Fruit fly (Drosophila melanogaster) whole organism, embryonic: ENCODE results near the gene CG14212.

Experiments
- BEAF-32 ChIP-seq: fragments of 200-800 bp; sonication (Bioruptor generic); optimal IDR thresholded peaks from 3 replicates; lab custom pipeline; 2017; ENCODE audit warnings: missing biosample characterization, missing genetic modification characterization, mild to moderate bottlenecking, moderate library complexity, missing genetic modification reagents
- Bteb2 ChIP-seq: fragments of 200-800 bp; sonication (Bioruptor generic); optimal IDR thresholded peaks from 2 replicates; lab custom pipeline; 2016; ENCODE audit warnings: missing biosample characterization, missing genetic modification characterization
- CG10267 ChIP-seq: fragments of 200-800 bp; sonication (Bioruptor generic); optimal IDR thresholded peaks from 2 replicates; lab custom pipeline; 2018; ENCODE audit warnings: missing biosample characterization, mild to moderate bottlenecking, missing genetic modification characterization, moderate library complexity
- CG12942 ChIP-seq: fragments of 200-800 bp; sonication (Bioruptor generic); optimal IDR thresholded peaks from 3 replicates; lab custom pipeline; 2016; ENCODE audit warnings: missing biosample characterization, missing genetic modification characterization
- CG15073 ChIP-seq: fragments of 200-800 bp; sonication (Bioruptor generic); optimal IDR thresholded peaks from 2 replicates; lab custom pipeline; 2016; ENCODE audit warnings: missing biosample characterization, missing genetic modification characterization
- CG16815 ChIP-seq: fragments of 200-800 bp; sonication (Bioruptor generic); optimal IDR thresholded peaks from 3 replicates; lab custom pipeline; 2017; ENCODE audit warnings: missing biosample characterization, mild to moderate bottlenecking, missing genetic modification characterization
- CG17186 ChIP-seq: fragments of 200-800 bp; sonication (Bioruptor generic); optimal IDR thresholded peaks from 3 replicates; lab custom pipeline; 2017; ENCODE audit warnings: missing biosample characterization, missing genetic modification reagents, missing genetic modification characterization
- CG17359 ChIP-seq: fragments of 200-800 bp; sonication (Bioruptor generic); optimal IDR thresholded peaks from 3 replicates; lab custom pipeline; 2018; ENCODE audit warnings: missing biosample characterization, mild to moderate bottlenecking, missing genetic modification characterization, moderate library complexity
- CG1792 ChIP-seq: fragments of 200-800 bp; sonication (Bioruptor generic); optimal IDR thresholded peaks from 2 replicates; lab custom pipeline; 2016; ENCODE audit warnings: missing biosample characterization, missing genetic modification characterization
- CG18764 ChIP-seq: fragments of 200-800 bp; sonication (Bioruptor generic); optimal IDR thresholded peaks from 3 replicates; lab custom pipeline; 2016; ENCODE audit warnings: missing biosample characterization, missing genetic modification characterization
- CG2875 ChIP-seq: fragments of 200-800 bp; sonication (Bioruptor generic); optimal IDR thresholded peaks from 2 replicates; lab custom pipeline; 2017; ENCODE audit warnings: missing biosample characterization, mild to moderate bottlenecking, missing genetic modification characterization, missing genetic modification reagents
- CG32772 ChIP-seq: fragments of 200-800 bp; sonication (Bioruptor generic); IDR thresholded peaks from 2 replicates; pipeline ENCODE4 v1.3.6; 2022; ENCODE audit warnings: missing biosample characterization, missing genetic modification characterization
- CG4282 ChIP-seq: fragments of 200-800 bp; sonication (Bioruptor generic); optimal IDR thresholded peaks from 2 replicates; lab custom pipeline; 2016; ENCODE audit warnings: missing biosample characterization, missing genetic modification characterization
- CG43689 ChIP-seq: fragments of 200-800 bp; sonication (Bioruptor generic); IDR thresholded peaks from 2 replicates; pipeline ENCODE4 v1.3.6; 2022; ENCODE audit warnings: missing biosample characterization, missing genetic modification characterization
- CG4424 ChIP-seq: fragments of 200-800 bp; sonication (Bioruptor generic); optimal IDR thresholded peaks from 3 replicates; lab custom pipeline; 2016; ENCODE audit warnings: missing biosample characterization, missing genetic modification characterization
- CG7839 ChIP-seq: fragments of 200-800 bp; sonication (Bioruptor generic); optimal IDR thresholded peaks from 3 replicates; lab custom pipeline; 2018; ENCODE audit warnings: missing biosample characterization, mild to moderate bottlenecking, missing genetic modification characterization, moderate library complexity
- CG7928 ChIP-seq: fragments of 200-800 bp; sonication (Bioruptor generic); optimal IDR thresholded peaks from 2 replicates; lab custom pipeline; 2017; ENCODE audit warnings: missing biosample characterization, mild to moderate bottlenecking, missing genetic modification characterization
- CG7963 ChIP-seq: fragments of 200-800 bp; sonication (Bioruptor generic); IDR thresholded peaks from 3 replicates; pipeline ENCODE4 v1.3.6; 2022; ENCODE audit warnings: missing biosample characterization, missing genetic modification characterization; ENCODE audit not compliant: partially characterized antibody
- CG8089 ChIP-seq: fragments of 200-800 bp; sonication (Bioruptor generic); optimal IDR thresholded peaks from 3 replicates; lab custom pipeline; 2016; ENCODE audit warnings: missing biosample characterization, missing genetic modification characterization
- CG8388 ChIP-seq: fragments of 200-800 bp; sonication (Bioruptor generic); optimal IDR thresholded peaks from 2 replicates; lab custom pipeline; 2019; ENCODE audit warnings: missing biosample characterization, mild to moderate bottlenecking, missing genetic modification characterization, moderate library complexity
- CG9609 ChIP-seq: fragments of 200-800 bp; sonication (Bioruptor generic); optimal IDR thresholded peaks from 3 replicates; lab custom pipeline; 2016; ENCODE audit warnings: missing biosample characterization, missing genetic modification characterization
- CG9727 ChIP-seq: fragments of 200-800 bp; sonication (Bioruptor generic); optimal IDR thresholded peaks from 3 replicates; lab custom pipeline; 2017; ENCODE audit warnings: missing biosample characterization, mild to moderate bottlenecking, missing genetic modification characterization
- CHES-1-like ChIP-seq: fragments of 200-800 bp; sonication (Bioruptor generic); optimal IDR thresholded peaks from 2 replicates; lab custom pipeline; 2016; ENCODE audit warnings: missing biosample characterization, missing genetic modification characterization
- Dip3 ChIP-seq: fragments of 200-800 bp; sonication (Bioruptor generic); optimal IDR thresholded peaks from 3 replicates; lab custom pipeline; 2016; ENCODE audit warnings: missing biosample characterization, missing genetic modification characterization
- Elba2 ChIP-seq: fragments of 200-800 bp; sonication (Bioruptor generic); optimal IDR thresholded peaks from 3 replicates; lab custom pipeline; 2016; ENCODE audit warnings: missing biosample characterization, missing genetic modification characterization
- Fer1 ChIP-seq: fragments of 200-800 bp; sonication (Bioruptor generic); optimal IDR thresholded peaks from 2 replicates; lab custom pipeline; 2017; ENCODE audit warnings: missing biosample characterization, mild to moderate bottlenecking, missing genetic modification characterization
- HLHmδ ChIP-seq: fragments of 200-800 bp; sonication (Bioruptor generic); optimal IDR thresholded peaks from 2 replicates; lab custom pipeline; 2018; ENCODE audit warnings: missing biosample characterization, mild to moderate bottlenecking, missing genetic modification characterization, moderate library complexity
- Hr78 ChIP-seq, 2 experiments: fragments of 200-800 bp in 1 of 2; fragments of >200 bp in 1 of 2; sonication (Bioruptor generic) in 1 of 2; optimal IDR thresholded peaks; 2 replicates each; lab custom pipeline; 2017 to 2019; ENCODE audit warnings: missing biosample characterization in 2 of 2, missing genetic modification characterization in 2 of 2, mild to moderate bottlenecking in 1 of 2, moderate library complexity in 1 of 2
- Jarid2 ChIP-seq: fragments of 200-800 bp; sonication (Bioruptor generic); optimal IDR thresholded peaks from 3 replicates; lab custom pipeline; 2017; ENCODE audit warnings: mild to moderate bottlenecking, missing biosample characterization, missing genetic modification reagents, missing genetic modification characterization
- NFAT ChIP-seq: fragments of 200-800 bp; sonication (Bioruptor generic); IDR thresholded peaks from 2 replicates; pipeline ENCODE4 v1.3.6; 2022; ENCODE audit warnings: missing biosample characterization, missing genetic modification characterization
- Nf-YC ChIP-seq: fragments of 200-800 bp; optimal IDR thresholded peaks from 3 replicates; lab custom pipeline; 2019; ENCODE audit warnings: missing biosample characterization, mild to moderate bottlenecking, missing genetic modification characterization, moderate library complexity
- Oli ChIP-seq: fragments of 200-800 bp; sonication (Bioruptor generic); optimal IDR thresholded peaks from 2 replicates; lab custom pipeline; 2018; ENCODE audit warnings: missing biosample characterization, mild to moderate bottlenecking, missing genetic modification characterization, moderate library complexity
- Side ChIP-seq: fragments of 200-800 bp; sonication (Bioruptor generic); optimal IDR thresholded peaks from 2 replicates; lab custom pipeline; 2016; ENCODE audit warnings: missing biosample characterization, missing genetic modification characterization
- Ssrp ChIP-seq: fragments of 200-800 bp; sonication (Bioruptor generic); optimal IDR thresholded peaks from 2 replicates; lab custom pipeline; 2018; ENCODE audit warnings: missing biosample characterization, mild to moderate bottlenecking, missing genetic modification characterization, moderate library complexity
- ac ChIP-seq: fragments of 200-800 bp; sonication (Bioruptor generic); optimal IDR thresholded peaks from 3 replicates; lab custom pipeline; 2017; ENCODE audit warnings: missing biosample characterization, mild to moderate bottlenecking, missing genetic modification characterization
- aop ChIP-seq: fragments of 200-800 bp; sonication (Bioruptor generic); IDR thresholded peaks from 2 replicates; pipeline ENCODE4 v1.3.6; 2022; ENCODE audit warnings: missing biosample characterization, missing genetic modification characterization
- chinmo ChIP-seq: fragments of 200-800 bp; sonication (Bioruptor generic); IDR thresholded peaks from 4 replicates; pipeline ENCODE4 v1.3.6; 2022; ENCODE audit warnings: missing biosample characterization, missing genetic modification characterization; ENCODE audit not compliant: partially characterized antibody
- crp ChIP-seq, 2 experiments: fragments of 200-800 bp; sonication (Bioruptor generic); optimal IDR thresholded peaks; 2 replicates in 1 of 2; 3 replicates in 1 of 2; lab custom pipeline; 2017; ENCODE audit warnings: missing biosample characterization in 2 of 2, missing genetic modification characterization in 2 of 2, mild to moderate bottlenecking in 1 of 2, moderate library complexity in 1 of 2
- da ChIP-seq: fragments of 200-800 bp; sonication (Bioruptor generic); optimal IDR thresholded peaks from 2 replicates; lab custom pipeline; 2016; ENCODE audit warnings: missing biosample characterization, missing genetic modification characterization
- eve ChIP-seq, 2 experiments: fragments of >200 bp; optimal IDR thresholded peaks; 2 replicates each; lab custom pipeline; 2017; ENCODE audit warnings: missing biosample characterization in 2 of 2, missing genetic modification characterization in 2 of 2
- ewg ChIP-seq: fragments of 200-800 bp; sonication (Bioruptor generic); optimal IDR thresholded peaks from 3 replicates; lab custom pipeline; 2017; ENCODE audit warnings: mild to moderate bottlenecking, missing biosample characterization, missing genetic modification reagents, missing genetic modification characterization
- gcm2 ChIP-seq: fragments of 200-800 bp; sonication (Bioruptor generic); optimal IDR thresholded peaks from 2 replicates; lab custom pipeline; 2016; ENCODE audit warnings: missing biosample characterization, missing genetic modification characterization
- gem ChIP-seq: fragments of 200-800 bp; sonication (Bioruptor generic); optimal IDR thresholded peaks from 2 replicates; lab custom pipeline; 2019; ENCODE audit warnings: missing biosample characterization, mild to moderate bottlenecking, missing genetic modification characterization, moderate library complexity
- her ChIP-seq: fragments of 200-800 bp; sonication (Bioruptor generic); optimal IDR thresholded peaks from 2 replicates; lab custom pipeline; 2016; ENCODE audit warnings: missing biosample characterization, missing genetic modification characterization
- kay ChIP-seq: fragments of 200-800 bp; sonication (Bioruptor generic); optimal IDR thresholded peaks from 2 replicates; lab custom pipeline; 2016; ENCODE audit warnings: missing biosample characterization, missing genetic modification characterization
- nau ChIP-seq: fragments of 200-800 bp; sonication (Bioruptor generic); optimal IDR thresholded peaks from 3 replicates; lab custom pipeline; 2017; ENCODE audit warnings: missing biosample characterization, mild to moderate bottlenecking, missing genetic modification characterization, missing genetic modification reagents
- nerfin-2 ChIP-seq: fragments of 200-800 bp; sonication (Bioruptor generic); IDR thresholded peaks from 2 replicates; pipeline ENCODE4 v1.3.6; 2022; ENCODE audit warnings: missing biosample characterization, missing genetic modification characterization; ENCODE audit not compliant: partially characterized antibody
- pfk ChIP-seq: fragments of 200-800 bp; sonication (Bioruptor generic); optimal IDR thresholded peaks from 2 replicates; lab custom pipeline; 2018; ENCODE audit warnings: missing biosample characterization, mild to moderate bottlenecking, missing genetic modification characterization, moderate library complexity
- sug ChIP-seq: fragments of 200-800 bp; optimal IDR thresholded peaks from 2 replicates; lab custom pipeline; 2019; ENCODE audit warnings: missing biosample characterization, mild to moderate bottlenecking, missing genetic modification characterization, moderate library complexity
- z ChIP-seq: fragments of 200-800 bp; sonication (Bioruptor generic); IDR thresholded peaks from 3 replicates; pipeline ENCODE4 v1.3.6; 2022; ENCODE audit warnings: missing biosample characterization, missing genetic modification characterization

The CG14212 gene

dm6 chrX:19608042-19608609 is 17.4 kb upstream of the CG14212 start (continued):
- TF ChIP-seq nau (GFP tag; lab: Kevin White, UChicago) (peak; percentile 31), CG15073 (GFP tag; lab: Kevin White, UChicago) (no peak), sug (tag; lab: Kevin White, UChicago) (peak; percentile 76), BEAF-32 (GFP tag; lab: Kevin White, UChicago) (peak; percentile 25), Bteb2 (GFP tag; lab: Kevin White, UChicago) (no peak), crp (GFP tag; optimal IDR thresholded peaks at IDR 0.05; lab: Kevin White, UChicago) (no peak), pfk (peak; percentile 16), Ssrp (tag; lab: Kevin White, UChicago) (no peak), chinmo (GFP tag; lab: Robert Waterston, UW) (peak; percentile 87; the same call in 1 of the 4 replicates), Fer1 (GFP tag; lab: Kevin White, UChicago) (peak; percentile 11), z (GFP tag; lab: Robert Waterston, UW) (no peak), CG8089 (GFP tag; lab: Kevin White, UChicago) (no peak), ac (GFP tag; lab: Kevin White, UChicago) (no peak), CG32772 (no peak), Elba2 (no peak), CG12942 (GFP tag; lab: Kevin White, UChicago) (no peak), CG17359 (no peak), Side (GFP tag; lab: Kevin White, UChicago) (no peak), gem (tag; lab: Kevin White, UChicago) (no peak), CG9609 (GFP tag; lab: Kevin White, UChicago) (no peak), CG8388 (GFP tag; lab: Kevin White, UChicago) (no peak), CG4282 (no peak), eve (GFP tag; optimal IDR thresholded peaks at IDR 0.05; lab: Kevin White, UChicago) (no peak), CG7839 (tag; lab: Kevin White, UChicago) (no peak), HLHmδ (no peak), gcm2 (GFP tag; lab: Kevin White, UChicago) (no peak), her (GFP tag; lab: Kevin White, UChicago) (no peak), CHES-1-like (GFP tag; lab: Kevin White, UChicago) (no peak), CG17186 (no peak), CG1792 (no peak), CG16815 (no peak), ewg (GFP tag; lab: Kevin White, UChicago) (no peak), Hr78 (GFP tag; optimal IDR thresholded peaks at IDR 0.05; lab: Kevin White, UChicago) (peak in 1 of 2 experiments; percentile 42), CG2875 (no peak), Oli (tag; lab: Kevin White, UChicago) (no peak), CG18764 (GFP tag; lab: Kevin White, UChicago) (no peak), CG7928 (GFP tag; lab: Kevin White, UChicago) (no peak), kay (GFP tag; lab: Kevin White, UChicago) (no peak), Jarid2 (no peak), Dip3 (GFP tag; lab: Kevin White, UChicago) (no peak), da (no peak), NFAT (GFP tag; lab: Robert Waterston, UW) (no peak), CG43689 (GFP tag; lab: Robert Waterston, UW) (no peak), nerfin-2 (peak; percentile 59), CG10267 (tag; lab: Kevin White, UChicago) (no peak), CG7963 (GFP tag; lab: Robert Waterston, UW) (0 out of 3 replicates have a peak, but pooled peaks have one; percentile 26), Nf-YC (tag; lab: Kevin White, UChicago) (no peak), aop (GFP tag; lab: Robert Waterston, UW) (no peak), CG9727 (GFP tag; lab: Kevin White, UChicago) (no peak), CG4424 (GFP tag; lab: Kevin White, UChicago) (no peak)
